Worm (Caenorhabditis elegans) whole organism, L2 larva: ENCODE results near the gene sec-16A.2.
A peak's percentile ranks its signal among the peaks of the same experiment; 100 is the strongest.

Experiments
- C34F6.9 ChIP-seq: fragments of 150-350 bp; optimal IDR thresholded peaks from 2 replicates; lab custom pipeline; 2014; ENCODE audit warnings: missing biosample characterization, missing genetic modification characterization
- F13H6.1 ChIP-seq: sonication (generic microtip); optimal IDR thresholded peaks from 2 replicates; lab custom pipeline; 2016; ENCODE audit warnings: missing genetic modification characterization, missing compliant biosample characterization
- R02D3.7 ChIP-seq: fragments of 150-350 bp; optimal IDR thresholded peaks from 2 replicates; lab custom pipeline; 2014; ENCODE audit warnings: missing biosample characterization, missing genetic modification characterization
- alr-1 ChIP-seq: fragments of 150-350 bp; optimal IDR thresholded peaks from 2 replicates; lab custom pipeline; 2014; ENCODE audit warnings: missing biosample characterization, missing genetic modification characterization
- blmp-1 ChIP-seq: sonication (generic microtip); optimal IDR thresholded peaks from 2 replicates; lab custom pipeline; 2017; ENCODE audit warnings: missing genetic modification characterization, mild to moderate bottlenecking, missing compliant biosample characterization, antibody characterized with exemption, moderate library complexity; ENCODE audit not compliant: insufficient read depth
- ceh-82 ChIP-seq: fragments of 150-350 bp; optimal IDR thresholded peaks from 2 replicates; lab custom pipeline; 2014; ENCODE audit warnings: missing biosample characterization, missing genetic modification characterization
- crh-2 ChIP-seq: sonication (generic microtip); optimal IDR thresholded peaks from 2 replicates; lab custom pipeline; 2017; ENCODE audit warnings: missing biosample characterization, missing genetic modification characterization
- dmd-4 ChIP-seq: sonication (generic microtip); optimal IDR thresholded peaks from 2 replicates; lab custom pipeline; 2017; ENCODE audit warnings: missing biosample characterization, missing genetic modification characterization
- egl-27 ChIP-seq: sonication (generic microtip); optimal IDR thresholded peaks from 3 replicates; lab custom pipeline; 2017; ENCODE audit warnings: missing biosample characterization, missing genetic modification reagents, missing genetic modification characterization
- elt-1 ChIP-seq: fragments of 150-350 bp; optimal IDR thresholded peaks from 2 replicates; lab custom pipeline; 2014; ENCODE audit warnings: missing biosample characterization, missing genetic modification characterization
- fos-1 ChIP-seq: fragments of 150-350 bp; optimal IDR thresholded peaks from 2 replicates; lab custom pipeline; 2014; ENCODE audit warnings: missing biosample characterization, missing genetic modification characterization
- gmeb-1 ChIP-seq: fragments of 150-350 bp; optimal IDR thresholded peaks from 2 replicates; lab custom pipeline; 2014; ENCODE audit warnings: missing biosample characterization, missing genetic modification characterization
- lsy-2 ChIP-seq, 2 experiments: fragments of 150-350 bp in 1 of 2; sonication (generic microtip) in 1 of 2; optimal IDR thresholded peaks; 2 replicates each; lab custom pipeline; 2014 to 2017; ENCODE audit warnings: missing biosample characterization in 2 of 2, missing genetic modification characterization in 2 of 2
- mab-5 ChIP-seq: fragments of 150-350 bp; optimal IDR thresholded peaks from 2 replicates; lab custom pipeline; 2014; ENCODE audit warnings: missing biosample characterization, missing genetic modification characterization
- mdl-1 ChIP-seq, 2 experiments: fragments of 150-350 bp in 1 of 2; sonication (generic microtip) in 1 of 2; optimal IDR thresholded peaks; 2 replicates each; lab custom pipeline; 2017; ENCODE audit warnings: missing biosample characterization in 2 of 2, missing genetic modification characterization in 2 of 2
- nhr-12 ChIP-seq: fragments of 150-350 bp; optimal IDR thresholded peaks from 2 replicates; lab custom pipeline; 2014; ENCODE audit warnings: missing biosample characterization, missing genetic modification characterization
- nhr-129 ChIP-seq: fragments of 150-350 bp; optimal IDR thresholded peaks from 2 replicates; lab custom pipeline; 2014; ENCODE audit warnings: missing biosample characterization, missing genetic modification characterization
- nhr-21 ChIP-seq: fragments of 150-350 bp; optimal IDR thresholded peaks from 2 replicates; lab custom pipeline; 2014; ENCODE audit warnings: missing biosample characterization, missing genetic modification characterization
- nhr-23 ChIP-seq: fragments of 150-350 bp; optimal IDR thresholded peaks from 2 replicates; lab custom pipeline; 2014; ENCODE audit warnings: missing biosample characterization, missing genetic modification reagents, missing genetic modification characterization
- nhr-237 ChIP-seq: fragments of 150-350 bp; optimal IDR thresholded peaks from 2 replicates; lab custom pipeline; 2014; ENCODE audit warnings: missing biosample characterization, missing genetic modification characterization
- nhr-25 ChIP-seq: fragments of 150-350 bp; sonication (generic microtip); optimal IDR thresholded peaks from 3 replicates; lab custom pipeline; 2014; ENCODE audit warnings: missing biosample characterization, missing genetic modification characterization
- nhr-77 ChIP-seq: fragments of 150-350 bp; optimal IDR thresholded peaks from 2 replicates; lab custom pipeline; 2014; ENCODE audit warnings: missing biosample characterization, missing genetic modification characterization
- peb-1 ChIP-seq: fragments of 150-350 bp; optimal IDR thresholded peaks from 2 replicates; lab custom pipeline; 2014; ENCODE audit warnings: missing biosample characterization, missing genetic modification characterization
- sem-4 ChIP-seq: fragments of 150-350 bp; optimal IDR thresholded peaks from 2 replicates; lab custom pipeline; 2014; ENCODE audit warnings: missing biosample characterization, missing genetic modification reagents, missing genetic modification characterization
- sma-9 ChIP-seq, 2 experiments: fragments of 150-350 bp in 1 of 2; sonication (generic microtip) in 1 of 2; optimal IDR thresholded peaks; 2 replicates each; lab custom pipeline; 2014 to 2016; ENCODE audit warnings: missing genetic modification characterization in 2 of 2, mild to moderate bottlenecking in 1 of 2, missing biosample characterization in 1 of 2, missing compliant biosample characterization in 1 of 2, missing genetic modification reagents in 1 of 2, moderate library complexity in 1 of 2
- unc-39 ChIP-seq: fragments of 150-350 bp; optimal IDR thresholded peaks from 2 replicates; lab custom pipeline; 2014; ENCODE audit warnings: missing biosample characterization, missing genetic modification characterization
- unc-55 ChIP-seq: fragments of 150-350 bp; sonication (generic microtip); optimal IDR thresholded peaks from 3 replicates; lab custom pipeline; 2014; ENCODE audit warnings: missing biosample characterization, missing genetic modification reagents, missing genetic modification characterization
- zag-1 ChIP-seq: fragments of 150-350 bp; optimal IDR thresholded peaks from 2 replicates; lab custom pipeline; 2014; ENCODE audit warnings: missing biosample characterization, missing genetic modification characterization
- ztf-1 ChIP-seq: fragments of 200-800 bp; sonication (Bioruptor generic); conservative IDR thresholded peaks from 2 replicates; pipeline ENCODE4 v1.3.6; 2022; ENCODE audit warnings: missing genetic modification characterization, missing compliant biosample characterization
- ztf-11 ChIP-seq: sonication (generic microtip); optimal IDR thresholded peaks from 2 replicates; lab custom pipeline; 2017; ENCODE audit warnings: missing biosample characterization, missing genetic modification characterization
- ztf-4 ChIP-seq: fragments of 150-350 bp; optimal IDR thresholded peaks from 2 replicates; lab custom pipeline; 2014; ENCODE audit warnings: missing biosample characterization, missing genetic modification characterization

The sec-16A.2 gene

DNA sequence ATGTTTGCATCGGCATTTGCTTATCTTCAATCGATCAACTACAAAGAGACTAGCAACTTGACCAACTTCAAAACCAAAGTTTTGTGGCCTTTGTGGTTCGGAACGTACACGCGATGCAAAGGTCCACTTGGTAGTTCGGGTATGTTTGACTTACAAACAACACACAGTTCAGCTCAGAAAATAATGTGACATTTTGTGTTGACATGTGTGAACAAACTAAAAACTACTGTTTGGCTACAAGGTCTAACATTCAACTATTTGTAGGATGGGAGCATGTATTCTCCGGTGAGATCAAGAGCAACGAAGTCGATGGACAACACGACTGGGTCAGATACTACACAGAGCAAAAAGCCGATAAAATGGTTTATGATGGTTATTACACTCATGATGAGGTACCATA lies 40.0 kb upstream of the sec-16A.2 start:
- TF ChIP-seq mab-5 (tag; lab: Kevin White, UChicago) (no peak), nhr-25 (tag; lab: Kevin White, UChicago) (no peak), peb-1 (tag; lab: Kevin White, UChicago) (no peak), mdl-1 (tag; optimal IDR thresholded peaks at IDR 0.05; lab: Kevin White, UChicago) (no peak), R02D3.7 (tag; lab: Kevin White, UChicago) (no peak), lsy-2 (tag; optimal IDR thresholded peaks at IDR 0.05; lab: Kevin White, UChicago) (no peak), nhr-12 (tag; lab: Kevin White, UChicago) (no peak)

DNA sequence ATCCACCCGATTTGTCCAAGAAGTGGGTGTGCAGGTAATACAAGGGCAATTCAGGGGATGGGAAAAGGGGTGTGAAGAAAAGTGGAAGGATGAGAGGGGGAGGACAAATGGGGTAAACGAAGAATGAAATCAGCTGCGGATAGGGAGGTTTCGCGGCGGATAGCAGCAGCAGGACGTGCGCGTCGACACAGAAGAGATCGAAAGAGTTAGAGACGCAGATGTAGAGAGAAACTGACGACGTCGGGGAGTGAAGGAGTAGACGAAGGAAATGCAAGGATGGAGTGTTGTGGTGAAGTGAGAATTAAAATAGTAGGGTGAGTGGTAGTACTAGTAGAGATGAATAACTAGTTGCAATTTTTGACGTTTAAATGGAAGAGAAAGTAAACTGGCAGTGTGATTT lies 34.8 kb upstream of the sec-16A.2 start, which contains the start of gene M60.6:
Gene M60.6, minus strand, starts transcription at position 166 of the 400 bp plus-strand sequence.
- no peak for TF ChIP-seq elt-1 (tag; lab: Kevin White, UChicago)
- peak; percentile 9 for TF ChIP-seq F13H6.1 (tag; lab: Kevin White, UChicago)
- peak; percentile 75 for TF ChIP-seq unc-55 (GFP tag; lab: Kevin White, UChicago)
- peak; percentile 56 for TF ChIP-seq sma-9 (GFP tag; optimal IDR thresholded peaks at IDR 0.05; lab: Kevin White, UChicago)
- TF ChIP-seq sma-9 (tag; optimal IDR thresholded peaks at IDR 0.05; lab: Kevin White, UChicago): no peak
- peak in 1 of 2 experiments; percentile 13 for TF ChIP-seq mdl-1 (tag; optimal IDR thresholded peaks at IDR 0.05; lab: Kevin White, UChicago)
- TF ChIP-seq unc-39: no peak
- peak; percentile 54 for TF ChIP-seq nhr-25 (tag; lab: Kevin White, UChicago)
- TF ChIP-seq sem-4 (tag; lab: Kevin White, UChicago): peak; percentile 8
- TF ChIP-seq C34F6.9: peak; percentile 23
- TF ChIP-seq nhr-21 (tag; lab: Kevin White, UChicago): peak; percentile 2
- peak in 1 of 2 experiments; percentile 32 for TF ChIP-seq lsy-2 (tag; optimal IDR thresholded peaks at IDR 0.05; lab: Kevin White, UChicago)
- no peak for TF ChIP-seq gmeb-1 (tag; lab: Kevin White, UChicago)
- TF ChIP-seq nhr-129: peak; percentile 62
- no peak for TF ChIP-seq ztf-1 (GFP tag; lab: Robert Waterston, UW)
- peak; percentile 51 for TF ChIP-seq zag-1
- no peak for TF ChIP-seq nhr-12 (tag; lab: Kevin White, UChicago)

DNA sequence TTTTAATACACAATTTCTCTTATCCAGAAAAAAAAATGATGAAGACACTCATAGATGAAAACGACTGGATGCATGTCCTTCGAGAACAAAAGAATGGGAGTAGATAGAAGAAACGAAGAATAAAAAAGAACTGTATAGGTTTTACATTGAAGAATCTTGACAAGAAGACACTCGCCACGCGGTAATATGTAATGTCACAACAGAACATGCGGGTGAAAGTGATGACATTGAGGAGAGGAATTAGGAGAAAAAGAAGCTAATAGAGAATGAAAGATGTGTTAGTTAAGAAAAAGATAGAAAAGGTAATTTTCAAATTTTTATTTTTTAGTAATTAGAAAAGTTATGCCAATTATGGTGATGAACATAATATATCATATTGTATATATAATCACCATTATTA lies 31.6 kb upstream of the sec-16A.2 start:
- TF ChIP-seq zag-1 (no peak), nhr-12 (tag; lab: Kevin White, UChicago) (no peak), F13H6.1 (tag; lab: Kevin White, UChicago) (no peak), blmp-1 (tag; lab: Kevin White, UChicago) (peak; percentile 93), ztf-4 (tag; lab: Kevin White, UChicago) (no peak), nhr-25 (tag; lab: Kevin White, UChicago) (peak; percentile 64), dmd-4 (tag; lab: Kevin White, UChicago) (no peak), peb-1 (tag; lab: Kevin White, UChicago) (no peak), nhr-23 (tag; lab: Kevin White, UChicago) (no peak), crh-2 (tag; lab: Kevin White, UChicago) (no peak), sma-9 (GFP tag; optimal IDR thresholded peaks at IDR 0.05; lab: Kevin White, UChicago) (peak; percentile 7), sma-9 (tag; optimal IDR thresholded peaks at IDR 0.05; lab: Kevin White, UChicago) (no peak), egl-27 (tag; lab: Kevin White, UChicago) (no peak), alr-1 (tag; lab: Kevin White, UChicago) (no peak), fos-1 (tag; lab: Kevin White, UChicago) (no peak), nhr-77 (no peak), mdl-1 (tag; optimal IDR thresholded peaks at IDR 0.05; lab: Kevin White, UChicago) (no peak), nhr-237 (tag; lab: Kevin White, UChicago) (no peak)
- TF ChIP-seq, all 48 proteins: peak for 3

ce11 chrX:8257687-8258086 lies 29.4 kb upstream of the sec-16A.2 start:
- TF ChIP-seq F13H6.1 (tag; lab: Kevin White, UChicago) (no peak), ztf-11 (no peak), nhr-129 (peak; percentile 62)

- TF ChIP-seq ceh-82 (tag; lab: Kevin White, UChicago): no peak
- TF ChIP-seq nhr-77: no peak
- no peak for TF ChIP-seq ztf-11
Measured at ce11 chrX:8261125-8261684, 25.8 kb upstream of the sec-16A.2 start, which contains the start of gene M60.7. M60.7 (minus strand) TSS chrX:8261175.
